Fruit fly (Drosophila melanogaster) whole organism, embryonic: ENCODE results near the gene Exo70.

Experiments used
- C15 ChIP-seq: fragments of 200-800 bp; sonication (Bioruptor generic); IDR thresholded peaks from 3 replicates; pipeline ENCODE4 v1.3.6; 2022; ENCODE audit warnings: missing biosample characterization, missing genetic modification characterization
- CG1024 ChIP-seq: fragments of 200-800 bp; sonication (Bioruptor generic); IDR thresholded peaks from 2 replicates; pipeline ENCODE4 v1.3.6; 2022; ENCODE audit warnings: missing biosample characterization, missing genetic modification characterization
- CG10979 ChIP-seq: fragments of 200-800 bp; sonication (Bioruptor generic); optimal IDR thresholded peaks from 2 replicates; lab custom pipeline; 2018; ENCODE audit warnings: missing biosample characterization, mild to moderate bottlenecking, missing genetic modification characterization, moderate library complexity
- CG11085 ChIP-seq: fragments of 200-800 bp; sonication (Bioruptor generic); IDR thresholded peaks from 2 replicates; pipeline ENCODE4 v1.3.6; 2022; ENCODE audit warnings: missing biosample characterization, missing genetic modification characterization
- CG11456 ChIP-seq: fragments of 200-800 bp; sonication (Bioruptor generic); IDR thresholded peaks from 3 replicates; pipeline ENCODE4 v1.3.6; 2022; ENCODE audit warnings: missing biosample characterization, missing genetic modification characterization
- CG11723 ChIP-seq: fragments of 200-800 bp; sonication (Bioruptor generic); optimal IDR thresholded peaks from 2 replicates; lab custom pipeline; 2017; ENCODE audit warnings: missing biosample characterization, mild to moderate bottlenecking, missing genetic modification characterization
- CG12219 ChIP-seq: fragments of 200-800 bp; sonication (Bioruptor generic); optimal IDR thresholded peaks from 3 replicates; lab custom pipeline; 2018; ENCODE audit warnings: missing biosample characterization, mild to moderate bottlenecking, missing genetic modification characterization
- CG12236 ChIP-seq: fragments of 200-800 bp; sonication (Bioruptor generic); optimal IDR thresholded peaks from 2 replicates; lab custom pipeline; 2016; ENCODE audit warnings: missing biosample characterization, missing genetic modification characterization
- CG12299 ChIP-seq: fragments of 200-800 bp; sonication (Bioruptor generic); optimal IDR thresholded peaks from 2 replicates; lab custom pipeline; 2018; ENCODE audit warnings: missing biosample characterization, mild to moderate bottlenecking, missing genetic modification characterization
- CG13624 ChIP-seq: fragments of 200-800 bp; sonication (Bioruptor generic); optimal IDR thresholded peaks from 2 replicates; lab custom pipeline; 2016; ENCODE audit warnings: missing biosample characterization, missing genetic modification characterization
- CG15601 ChIP-seq: fragments of 200-800 bp; sonication (Bioruptor generic); optimal IDR thresholded peaks from 3 replicates; lab custom pipeline; 2019; ENCODE audit warnings: missing biosample characterization, mild to moderate bottlenecking, missing genetic modification characterization, moderate library complexity
- CG16863 ChIP-seq: fragments of 200-800 bp; sonication (Bioruptor generic); optimal IDR thresholded peaks from 3 replicates; lab custom pipeline; 2016; ENCODE audit warnings: missing biosample characterization, missing genetic modification characterization
- CG17328 ChIP-seq: fragments of 200-800 bp; sonication (Bioruptor generic); IDR thresholded peaks from 2 replicates; pipeline ENCODE4 v1.3.6; 2022; ENCODE audit warnings: missing biosample characterization, missing genetic modification characterization
- CG30020 ChIP-seq: fragments of 200-800 bp; optimal IDR thresholded peaks from 2 replicates; lab custom pipeline; 2019; ENCODE audit warnings: missing biosample characterization, mild to moderate bottlenecking, missing genetic modification characterization, moderate library complexity
- CG31441 ChIP-seq: fragments of 200-800 bp; sonication (Bioruptor generic); IDR thresholded peaks from 2 replicates; pipeline ENCODE4 v1.3.6; 2022; ENCODE audit warnings: missing biosample characterization, missing genetic modification characterization
- CG3995 ChIP-seq: fragments of 200-800 bp; sonication (Bioruptor generic); optimal IDR thresholded peaks from 3 replicates; lab custom pipeline; 2016; ENCODE audit warnings: missing biosample characterization, missing genetic modification characterization
- CG4328 ChIP-seq: fragments of 200-800 bp; sonication (Bioruptor generic); optimal IDR thresholded peaks from 3 replicates; lab custom pipeline; 2017; ENCODE audit warnings: missing biosample characterization, missing genetic modification reagents, missing genetic modification characterization
- CG4820 ChIP-seq: fragments of 200-800 bp; sonication (Bioruptor generic); optimal IDR thresholded peaks from 3 replicates; lab custom pipeline; 2016; ENCODE audit warnings: missing biosample characterization, missing genetic modification characterization
- CG6654 ChIP-seq: fragments of 200-800 bp; sonication (Bioruptor generic); optimal IDR thresholded peaks from 2 replicates; lab custom pipeline; 2017; ENCODE audit warnings: missing biosample characterization, mild to moderate bottlenecking, missing genetic modification characterization
- CG6689 ChIP-seq: fragments of 200-800 bp; sonication (Bioruptor generic); IDR thresholded peaks from 2 replicates; pipeline ENCODE4 v1.3.6; 2022; ENCODE audit warnings: missing biosample characterization, missing genetic modification characterization
- CG6791 ChIP-seq: fragments of 200-800 bp; sonication (Bioruptor generic); IDR thresholded peaks from 3 replicates; pipeline ENCODE4 v1.3.6; 2022; ENCODE audit warnings: missing biosample characterization, missing genetic modification characterization; ENCODE audit not compliant: partially characterized antibody
- CG9609 ChIP-seq: fragments of 200-800 bp; sonication (Bioruptor generic); optimal IDR thresholded peaks from 3 replicates; lab custom pipeline; 2016; ENCODE audit warnings: missing biosample characterization, missing genetic modification characterization
- Dip2 ChIP-seq: fragments of 200-800 bp; sonication (Bioruptor generic); IDR thresholded peaks from 2 replicates; pipeline ENCODE4 v1.3.6; 2022; ENCODE audit warnings: missing biosample characterization, missing genetic modification characterization
- Fer2 ChIP-seq: fragments of 200-800 bp; sonication (Bioruptor generic); optimal IDR thresholded peaks from 2 replicates; lab custom pipeline; 2018; ENCODE audit warnings: missing biosample characterization, mild to moderate bottlenecking, missing genetic modification characterization, moderate library complexity
- Fer3 ChIP-seq: fragments of 200-800 bp; sonication (Bioruptor generic); optimal IDR thresholded peaks from 2 replicates; lab custom pipeline; 2018; ENCODE audit warnings: missing biosample characterization, mild to moderate bottlenecking, missing genetic modification characterization, moderate library complexity
- MTF-1 ChIP-seq: fragments of 200-800 bp; sonication (Bioruptor generic); optimal IDR thresholded peaks from 2 replicates; lab custom pipeline; 2018; ENCODE audit warnings: missing biosample characterization, mild to moderate bottlenecking, missing genetic modification characterization, borderline replicate concordance
- Neu2 ChIP-seq: fragments of 200-800 bp; sonication (Bioruptor generic); optimal IDR thresholded peaks from 3 replicates; lab custom pipeline; 2016; ENCODE audit warnings: missing biosample characterization, missing genetic modification characterization, borderline replicate concordance
- Oli ChIP-seq: fragments of 200-800 bp; sonication (Bioruptor generic); optimal IDR thresholded peaks from 2 replicates; lab custom pipeline; 2018; ENCODE audit warnings: missing biosample characterization, mild to moderate bottlenecking, missing genetic modification characterization, moderate library complexity
- PHDP ChIP-seq: fragments of 200-800 bp; sonication (Bioruptor generic); optimal IDR thresholded peaks from 3 replicates; lab custom pipeline; 2018; ENCODE audit warnings: missing biosample characterization, mild to moderate bottlenecking, missing genetic modification characterization, moderate library complexity
- Side ChIP-seq: fragments of 200-800 bp; sonication (Bioruptor generic); optimal IDR thresholded peaks from 2 replicates; lab custom pipeline; 2016; ENCODE audit warnings: missing biosample characterization, missing genetic modification characterization
- ab ChIP-seq: fragments of 200-800 bp; sonication (Bioruptor generic); optimal IDR thresholded peaks from 2 replicates; lab custom pipeline; 2016; ENCODE audit warnings: missing biosample characterization, missing genetic modification characterization
- ac ChIP-seq: fragments of 200-800 bp; sonication (Bioruptor generic); optimal IDR thresholded peaks from 3 replicates; lab custom pipeline; 2017; ENCODE audit warnings: missing biosample characterization, mild to moderate bottlenecking, missing genetic modification characterization
- ash1 ChIP-seq: fragments of 200-800 bp; sonication (Bioruptor generic); optimal IDR thresholded peaks from 2 replicates; lab custom pipeline; 2018; ENCODE audit warnings: missing biosample characterization, mild to moderate bottlenecking, missing genetic modification characterization
- croc ChIP-seq: fragments of 200-800 bp; sonication (Bioruptor generic); conservative IDR thresholded peaks from 3 replicates; pipeline ENCODE4 v1.3.6; 2022; ENCODE audit warnings: missing biosample characterization, missing genetic modification characterization
- ems ChIP-seq: fragments of 200-800 bp; sonication (Bioruptor generic); optimal IDR thresholded peaks from 3 replicates; lab custom pipeline; 2016; ENCODE audit warnings: missing biosample characterization, missing genetic modification characterization
- ewg ChIP-seq: fragments of 200-800 bp; sonication (Bioruptor generic); optimal IDR thresholded peaks from 3 replicates; lab custom pipeline; 2017; ENCODE audit warnings: mild to moderate bottlenecking, missing biosample characterization, missing genetic modification reagents, missing genetic modification characterization
- eyg ChIP-seq: fragments of 200-800 bp; sonication (Bioruptor generic); optimal IDR thresholded peaks from 3 replicates; lab custom pipeline; 2016; ENCODE audit warnings: missing biosample characterization, missing genetic modification characterization
- gro ChIP-seq: fragments of 200-800 bp; sonication (Bioruptor generic); optimal IDR thresholded peaks from 2 replicates; lab custom pipeline; 2016; ENCODE audit warnings: missing biosample characterization, missing genetic modification characterization
- kni ChIP-seq: fragments of 200-800 bp; sonication (Bioruptor generic); optimal IDR thresholded peaks from 3 replicates; lab custom pipeline; 2017; ENCODE audit warnings: mild to moderate bottlenecking, missing biosample characterization, missing genetic modification reagents, missing genetic modification characterization
- lov ChIP-seq, 2 experiments: fragments of 200-800 bp in 1 of 2; fragments of >200 bp in 1 of 2; sonication (Bioruptor generic) in 1 of 2; IDR thresholded peaks in 1 of 2; optimal IDR thresholded peaks in 1 of 2; 2 replicates in 1 of 2; 3 replicates in 1 of 2; pipeline versions ENCODE4 v1.3.6 to Lab custom; 2017 to 2022; ENCODE audit warnings: missing biosample characterization in 1 of 2, missing genetic modification characterization in 1 of 2
- psq ChIP-seq: fragments of 200-800 bp; sonication (Bioruptor generic); optimal IDR thresholded peaks from 2 replicates; lab custom pipeline; 2017; ENCODE audit warnings: missing biosample characterization, missing genetic modification characterization
- pzg ChIP-seq: fragments of 200-800 bp; sonication (Bioruptor generic); optimal IDR thresholded peaks from 3 replicates; lab custom pipeline; 2018; ENCODE audit warnings: missing biosample characterization, mild to moderate bottlenecking, missing genetic modification characterization, moderate library complexity
- ranshi ChIP-seq: fragments of 200-800 bp; sonication (Bioruptor generic); IDR thresholded peaks from 2 replicates; pipeline ENCODE4 v1.3.6; 2022; ENCODE audit warnings: missing biosample characterization, missing genetic modification characterization
- shn ChIP-seq: fragments of 200-800 bp; sonication (Bioruptor generic); optimal IDR thresholded peaks from 3 replicates; lab custom pipeline; 2016; ENCODE audit warnings: missing biosample characterization, missing genetic modification characterization
- toy ChIP-seq: fragments of 200-800 bp; sonication (Bioruptor generic); IDR thresholded peaks from 2 replicates; pipeline ENCODE4 v1.3.6; 2022; ENCODE audit warnings: missing biosample characterization, missing genetic modification characterization
- usp ChIP-seq: fragments of >200 bp; optimal IDR thresholded peaks from 2 replicates; lab custom pipeline; 2017; ENCODE audit warnings: missing biosample characterization, missing genetic modification characterization
- zen ChIP-seq: fragments of 200-800 bp; sonication (Bioruptor generic); optimal IDR thresholded peaks from 3 replicates; lab custom pipeline; 2018; ENCODE audit warnings: missing biosample characterization, mild to moderate bottlenecking, missing genetic modification characterization, moderate library complexity
- zen2 ChIP-seq: fragments of 200-800 bp; sonication (Bioruptor generic); IDR thresholded peaks from 3 replicates; pipeline ENCODE4 v1.3.6; 2022; ENCODE audit warnings: missing biosample characterization, missing genetic modification characterization; ENCODE audit not compliant: partially characterized antibody

Gene Exo70

dm6 chr3L:8455015-8455908 lies 43.6 kb downstream of the Exo70 start (continued):
- TF ChIP-seq CG30020 (tag; lab: Kevin White, UChicago) (peak; percentile 48), psq (GFP tag; lab: Kevin White, UChicago) (peak; percentile 12), gro (GFP tag; lab: Kevin White, UChicago) (peak; percentile 62), CG10979 (peak; percentile 86), CG3995 (GFP tag; lab: Kevin White, UChicago) (peak; percentile 55), lov (optimal IDR thresholded peaks at IDR 0.05; lab: Kevin White, UChicago) (no peak), lov (GFP tag; IDR thresholded peaks at IDR 0.05; lab: Robert Waterston, UW) (no peak), shn (GFP tag; lab: Kevin White, UChicago) (no peak), kni (GFP tag; lab: Kevin White, UChicago) (no peak), ewg (GFP tag; lab: Kevin White, UChicago) (peak; percentile 67), CG6791 (GFP tag; lab: Robert Waterston, UW) (no peak), CG11723 (peak; percentile 70), croc (peak; percentile 55; the same call in 2 of the 3 replicates), CG15601 (tag; lab: Kevin White, UChicago) (peak; percentile 81), CG31441 (GFP tag; lab: Robert Waterston, UW) (peak; percentile 96), CG6689 (peak; percentile 83), CG12236 (GFP tag; lab: Kevin White, UChicago) (no peak), Neu2 (no peak), usp (GFP tag; lab: Kevin White, UChicago) (no peak), MTF-1 (GFP tag; lab: Kevin White, UChicago) (peak; percentile 19), Oli (tag; lab: Kevin White, UChicago) (peak; percentile 85), CG12219 (peak; percentile 82), PHDP (tag; lab: Kevin White, UChicago) (peak; percentile 92), zen2 (no peak), CG6654 (peak; percentile 64), CG16863 (GFP tag; lab: Kevin White, UChicago) (peak; percentile 49), toy (0 out of 2 replicates have a peak, but pooled peaks have one; percentile 25), C15 (GFP tag; lab: Robert Waterston, UW) (peak; percentile 75; the same call in 2 of the 3 replicates), Fer3 (tag; lab: Kevin White, UChicago) (peak; percentile 86), pzg (GFP tag; lab: Kevin White, UChicago) (no peak), eyg (GFP tag; lab: Kevin White, UChicago) (peak; percentile 0), CG1024 (GFP tag; lab: Robert Waterston, UW) (peak; percentile 10; the same call in 1 of the 2 replicates), CG17328 (peak; percentile 63), ab (GFP tag; lab: Kevin White, UChicago) (no peak), CG11085 (GFP tag; lab: Robert Waterston, UW) (peak; percentile 51; the same call in 1 of the 2 replicates), CG11456 (peak; percentile 79), CG9609 (peak; percentile 17), ash1 (GFP tag; lab: Kevin White, UChicago) (peak; percentile 41), Fer2 (tag; lab: Kevin White, UChicago) (peak; percentile 77), ems (GFP tag; lab: Kevin White, UChicago) (peak; percentile 76), Side (GFP tag; lab: Kevin White, UChicago) (peak; percentile 63), CG4328 (peak; percentile 86), CG13624 (GFP tag; lab: Kevin White, UChicago) (no peak), CG4820 (GFP tag; lab: Kevin White, UChicago) (peak; percentile 83), ac (GFP tag; lab: Kevin White, UChicago) (peak; percentile 9), zen (tag; lab: Kevin White, UChicago) (peak; percentile 74), CG12299 (tag; lab: Kevin White, UChicago) (peak; percentile 89), ranshi (GFP tag; lab: Robert Waterston, UW) (peak; percentile 77), Dip2 (GFP tag; lab: Robert Waterston, UW) (no peak; the same call in 1 of the 2 replicates)
